Worm (Caenorhabditis elegans) whole organism, L2 larva: ENCODE data around the gene act-2.

ENCODE experiments used
- nhr-12 ChIP-seq: fragments of 150-350 bp; optimal IDR thresholded peaks from 2 replicates; lab custom pipeline; 2014; ENCODE audit warnings: missing biosample characterization, missing genetic modification characterization
- unc-62 ChIP-seq: fragments of 150-350 bp; optimal IDR thresholded peaks from 2 replicates; lab custom pipeline; 2014; ENCODE audit warnings: missing biosample characterization, missing genetic modification reagents, missing genetic modification characterization
- zag-1 ChIP-seq: fragments of 150-350 bp; optimal IDR thresholded peaks from 2 replicates; lab custom pipeline; 2014; ENCODE audit warnings: missing biosample characterization, missing genetic modification characterization
- ztf-4 ChIP-seq: fragments of 150-350 bp; optimal IDR thresholded peaks from 2 replicates; lab custom pipeline; 2014; ENCODE audit warnings: missing biosample characterization, missing genetic modification characterization

DNA sequence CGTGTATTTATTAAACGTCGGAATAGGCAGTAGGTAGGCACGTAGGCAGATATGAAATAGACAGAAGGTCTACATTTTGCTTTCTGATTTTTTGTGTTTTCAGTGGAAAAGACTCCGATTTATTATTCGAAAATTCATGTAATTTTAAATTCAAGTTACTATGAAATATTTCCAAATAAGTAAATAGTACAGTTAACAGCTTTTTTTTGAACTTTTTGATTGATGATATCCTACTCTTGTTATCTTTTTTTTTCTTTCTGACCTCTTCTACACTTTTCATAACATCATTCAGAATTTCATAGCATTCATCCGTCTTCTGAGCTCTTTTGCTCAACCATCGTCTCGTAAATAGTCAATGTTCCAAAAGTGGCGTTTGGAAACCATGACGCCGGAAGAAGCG lies 20.6 kb upstream of the act-2 start, which contains the start of gene cdkl-1:
- TF ChIP-seq unc-62 (GFP tag; lab: Kevin White, UChicago) (no peak), nhr-12 (tag; lab: Kevin White, UChicago) (no peak), ztf-4 (tag; lab: Kevin White, UChicago) (no peak), zag-1 (tag; lab: Kevin White, UChicago) (no peak)
